Fruit fly (Drosophila melanogaster) whole organism, adult: ENCODE results near the gene Tailor.

Experiments
- bab1 ChIP-seq: fragments of 200-800 bp; sonication (Bioruptor generic); optimal IDR thresholded peaks from 3 replicates; lab custom pipeline; 2019; ENCODE audit warnings: missing biosample characterization, mild to moderate bottlenecking, missing genetic modification characterization, moderate library complexity
- cic ChIP-seq: fragments of 200-800 bp; sonication (Bioruptor generic); optimal IDR thresholded peaks from 2 replicates; lab custom pipeline; 2017; ENCODE audit warnings: missing biosample characterization, mild to moderate bottlenecking, missing genetic modification characterization, moderate library complexity
- cnc ChIP-seq, 2 experiments: fragments of >200 bp; optimal IDR thresholded peaks; 2 replicates each; lab custom pipeline; 2017
- tj ChIP-seq: fragments of 200-800 bp; sonication (Bioruptor generic); optimal IDR thresholded peaks from 3 replicates; lab custom pipeline; 2017; ENCODE audit warnings: missing biosample characterization, mild to moderate bottlenecking, missing genetic modification characterization, moderate library complexity

dm6 chr3R:7134715-7135505 is 49.0 kb upstream of the Tailor start:
- TF ChIP-seq cic (GFP tag; lab: Kevin White, UChicago) (no peak), cnc (optimal IDR thresholded peaks at IDR 0.05; lab: Kevin White, UChicago) (no peak), tj (no peak), bab1 (GFP tag; lab: Kevin White, UChicago) (no peak)
